Worm (Caenorhabditis elegans): ENCODE data around the gene F36A4.4.

DNA sequence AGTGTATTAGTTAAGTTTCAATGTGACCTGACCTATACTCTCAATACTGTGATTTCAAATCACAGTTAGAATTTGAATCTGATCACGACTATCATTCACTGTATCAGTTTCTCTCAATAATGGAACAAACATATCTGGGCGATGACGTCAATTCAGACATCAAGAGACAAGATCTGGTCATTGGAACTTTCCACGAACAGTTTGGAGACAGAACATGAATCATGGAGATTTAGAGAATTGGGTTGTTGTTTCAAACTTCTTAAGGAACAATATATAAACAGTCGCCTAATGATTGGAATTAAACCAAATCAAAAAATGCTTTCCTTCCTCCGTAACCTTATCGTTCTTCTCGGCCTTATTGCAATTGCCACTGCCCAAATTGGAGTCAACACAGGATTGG lies 23.8 kb downstream of the F36A4.4 start, which contains the start of gene F15E6.4:
- no peak for TF ChIP-seq aly-1 (tag; optimal IDR thresholded peaks at IDR 0.05)
- TF ChIP-seq hmg-4 (GFP tag; optimal IDR thresholded peaks at IDR 0.05) = no peak
- no peak for TF ChIP-seq ets-7 (tag; optimal IDR thresholded peaks at IDR 0.05)
- TF ChIP-seq ama-1 (optimal IDR thresholded peaks at IDR 0.05) = no peak
- TF ChIP-seq scrt-1 (GFP tag; IDR thresholded peaks at IDR 0.05) = no peak
- no peak for TF ChIP-seq flt-1 (GFP tag; IDR thresholded peaks at IDR 0.05)
- TF ChIP-seq ceh-36 (tag; optimal IDR thresholded peaks at IDR 0.05) = no peak
- TF ChIP-seq B0310.2 (tag; optimal IDR thresholded peaks at IDR 0.05) = no peak
- no peak for TF ChIP-seq pes-1 (GFP tag; IDR thresholded peaks at IDR 0.05)

All from whole organism, early embryonic.